Fruit fly (Drosophila melanogaster) whole organism, embryonic: ENCODE results near the gene Dad1.
A peak's percentile ranks its signal among the peaks of the same experiment; 100 is the strongest.

Experiments
- Asciz ChIP-seq: fragments of 200-800 bp; sonication (Bioruptor generic); optimal IDR thresholded peaks from 2 replicates; lab custom pipeline; 2017; ENCODE audit warnings: missing biosample characterization, mild to moderate bottlenecking, missing genetic modification characterization, missing genetic modification reagents
- B-H2 ChIP-seq: fragments of 200-800 bp; sonication (Bioruptor generic); optimal IDR thresholded peaks from 2 replicates; lab custom pipeline; 2018; ENCODE audit warnings: missing biosample characterization, mild to moderate bottlenecking, missing genetic modification characterization
- Bgb ChIP-seq: fragments of 200-800 bp; sonication (Bioruptor generic); IDR thresholded peaks from 2 replicates; pipeline ENCODE4 v1.3.6; 2022; ENCODE audit warnings: missing biosample characterization, missing genetic modification characterization; ENCODE audit not compliant: partially characterized antibody
- Blimp-1 ChIP-seq: fragments of 200-800 bp; sonication (Bioruptor generic); optimal IDR thresholded peaks from 3 replicates; lab custom pipeline; 2018; ENCODE audit warnings: missing biosample characterization, missing genetic modification characterization, mild to moderate bottlenecking, moderate library complexity, missing genetic modification reagents
- C15 ChIP-seq: fragments of 200-800 bp; sonication (Bioruptor generic); IDR thresholded peaks from 3 replicates; pipeline ENCODE4 v1.3.6; 2022; ENCODE audit warnings: missing biosample characterization, missing genetic modification characterization
- CG11085 ChIP-seq: fragments of 200-800 bp; sonication (Bioruptor generic); IDR thresholded peaks from 2 replicates; pipeline ENCODE4 v1.3.6; 2022; ENCODE audit warnings: missing biosample characterization, missing genetic modification characterization
- CG13624 ChIP-seq: fragments of 200-800 bp; sonication (Bioruptor generic); optimal IDR thresholded peaks from 2 replicates; lab custom pipeline; 2016; ENCODE audit warnings: missing biosample characterization, missing genetic modification characterization
- CG17385 ChIP-seq: fragments of 200-800 bp; sonication (Bioruptor generic); optimal IDR thresholded peaks from 3 replicates; lab custom pipeline; 2018; ENCODE audit warnings: missing biosample characterization, mild to moderate bottlenecking, missing genetic modification characterization
- CG18011 ChIP-seq: fragments of 200-800 bp; sonication (Bioruptor generic); optimal IDR thresholded peaks from 2 replicates; lab custom pipeline; 2017; ENCODE audit warnings: missing biosample characterization, missing genetic modification characterization, mild to moderate bottlenecking, moderate library complexity, missing genotype
- CG2129 ChIP-seq: fragments of 200-800 bp; sonication (Bioruptor generic); IDR thresholded peaks from 2 replicates; pipeline ENCODE4 v1.3.6; 2022; ENCODE audit warnings: missing biosample characterization, missing genetic modification characterization; ENCODE audit not compliant: partially characterized antibody
- CG2199 ChIP-seq: fragments of 200-800 bp; sonication (Bioruptor generic); IDR thresholded peaks from 3 replicates; pipeline ENCODE4 v1.3.6; 2022; ENCODE audit warnings: missing biosample characterization, missing genetic modification characterization
- CG2889 ChIP-seq: fragments of 200-800 bp; sonication (Bioruptor generic); IDR thresholded peaks from 3 replicates; pipeline ENCODE4 v1.3.6; 2022; ENCODE audit warnings: missing biosample characterization, missing genetic modification characterization
- CG3407 ChIP-seq: fragments of 200-800 bp; sonication (Bioruptor generic); optimal IDR thresholded peaks from 2 replicates; lab custom pipeline; 2018; ENCODE audit warnings: missing biosample characterization, mild to moderate bottlenecking, missing genetic modification characterization
- CG4424 ChIP-seq: fragments of 200-800 bp; sonication (Bioruptor generic); optimal IDR thresholded peaks from 3 replicates; lab custom pipeline; 2016; ENCODE audit warnings: missing biosample characterization, missing genetic modification characterization
- CG7556 ChIP-seq: fragments of 200-800 bp; sonication (Bioruptor generic); optimal IDR thresholded peaks from 2 replicates; lab custom pipeline; 2017; ENCODE audit warnings: missing biosample characterization, mild to moderate bottlenecking, missing genetic modification characterization
- CG7839 ChIP-seq: fragments of 200-800 bp; sonication (Bioruptor generic); optimal IDR thresholded peaks from 3 replicates; lab custom pipeline; 2018; ENCODE audit warnings: missing biosample characterization, mild to moderate bottlenecking, missing genetic modification characterization, moderate library complexity
- Dip2 ChIP-seq: fragments of 200-800 bp; sonication (Bioruptor generic); IDR thresholded peaks from 2 replicates; pipeline ENCODE4 v1.3.6; 2022; ENCODE audit warnings: missing biosample characterization, missing genetic modification characterization
- Dip3 ChIP-seq: fragments of 200-800 bp; sonication (Bioruptor generic); optimal IDR thresholded peaks from 3 replicates; lab custom pipeline; 2016; ENCODE audit warnings: missing biosample characterization, missing genetic modification characterization
- Dll ChIP-seq: fragments of 200-800 bp; sonication (Bioruptor generic); IDR thresholded peaks from 4 replicates; pipeline ENCODE4 v1.3.6; 2022; ENCODE audit warnings: missing biosample characterization, missing genetic modification characterization; ENCODE audit not compliant: partially characterized antibody
- Dp ChIP-seq: fragments of 200-800 bp; sonication (Bioruptor generic); optimal IDR thresholded peaks from 2 replicates; lab custom pipeline; 2018; ENCODE audit warnings: missing biosample characterization, mild to moderate bottlenecking, missing genetic modification characterization, moderate library complexity
- E2f2 ChIP-seq: fragments of 200-800 bp; sonication (Bioruptor generic); IDR thresholded peaks from 2 replicates; pipeline ENCODE4 v1.3.6; 2022; ENCODE audit warnings: missing biosample characterization, missing genetic modification characterization
- Hey ChIP-seq: fragments of 200-800 bp; sonication (Bioruptor generic); optimal IDR thresholded peaks from 3 replicates; lab custom pipeline; 2018; ENCODE audit warnings: missing biosample characterization, mild to moderate bottlenecking, missing genetic modification characterization
- Hmr ChIP-seq: fragments of 200-800 bp; sonication (Bioruptor generic); optimal IDR thresholded peaks from 3 replicates; lab custom pipeline; 2017; ENCODE audit warnings: mild to moderate bottlenecking, missing biosample characterization, missing genetic modification reagents, missing genetic modification characterization
- Hsf ChIP-seq: fragments of 200-800 bp; sonication (Bioruptor generic); optimal IDR thresholded peaks from 3 replicates; lab custom pipeline; 2016; ENCODE audit warnings: missing biosample characterization, missing genetic modification characterization
- Mrtf ChIP-seq: fragments of 200-800 bp; sonication (Bioruptor generic); IDR thresholded peaks from 3 replicates; pipeline ENCODE4 v1.3.6; 2022; ENCODE audit warnings: missing biosample characterization, missing genetic modification characterization
- Myb ChIP-seq: fragments of 200-800 bp; sonication (Bioruptor generic); optimal IDR thresholded peaks from 2 replicates; lab custom pipeline; 2016; ENCODE audit warnings: missing biosample characterization, missing genetic modification characterization
- Opbp ChIP-seq: fragments of 200-800 bp; sonication (Bioruptor generic); IDR thresholded peaks from 3 replicates; pipeline ENCODE4 v1.3.6; 2022; ENCODE audit warnings: missing biosample characterization, missing genetic modification characterization; ENCODE audit not compliant: partially characterized antibody
- Poxn ChIP-seq: fragments of 200-800 bp; sonication (Bioruptor generic); IDR thresholded peaks from 2 replicates; pipeline ENCODE4 v1.3.6; 2022; ENCODE audit warnings: missing biosample characterization, missing genetic modification characterization
- Ravus ChIP-seq: fragments of 200-800 bp; sonication (Bioruptor generic); IDR thresholded peaks from 2 replicates; pipeline ENCODE4 v1.3.6; 2022; ENCODE audit warnings: missing biosample characterization, missing genetic modification characterization
- Scr ChIP-seq: fragments of 200-800 bp; sonication (Bioruptor generic); IDR thresholded peaks from 2 replicates; pipeline ENCODE4 v1.3.6; 2022; ENCODE audit warnings: missing biosample characterization, missing genetic modification characterization; ENCODE audit not compliant: partially characterized antibody
- Sry-δ ChIP-seq: fragments of 200-800 bp; sonication (Bioruptor generic); optimal IDR thresholded peaks from 2 replicates; lab custom pipeline; 2016; ENCODE audit warnings: missing biosample characterization, missing genetic modification characterization
- chinmo ChIP-seq: fragments of 200-800 bp; sonication (Bioruptor generic); IDR thresholded peaks from 4 replicates; pipeline ENCODE4 v1.3.6; 2022; ENCODE audit warnings: missing biosample characterization, missing genetic modification characterization; ENCODE audit not compliant: partially characterized antibody
- en ChIP-seq: fragments of 200-800 bp; sonication (Bioruptor generic); optimal IDR thresholded peaks from 2 replicates; lab custom pipeline; 2016; ENCODE audit warnings: missing biosample characterization, missing genetic modification characterization
- fru ChIP-seq: fragments of >200 bp; optimal IDR thresholded peaks from 2 replicates; lab custom pipeline; 2017
- gce ChIP-seq: fragments of 200-800 bp; sonication (Bioruptor generic); IDR thresholded peaks from 3 replicates; pipeline ENCODE4 v1.3.6; 2022; ENCODE audit warnings: missing biosample characterization, missing genetic modification characterization
- gfzf ChIP-seq: fragments of 200-800 bp; sonication (Bioruptor generic); optimal IDR thresholded peaks from 2 replicates; lab custom pipeline; 2016; ENCODE audit warnings: missing biosample characterization, mild to moderate bottlenecking, missing genetic modification characterization, moderate library complexity
- grn ChIP-seq: fragments of 200-800 bp; sonication (Bioruptor generic); optimal IDR thresholded peaks from 3 replicates; lab custom pipeline; 2017; ENCODE audit warnings: missing biosample characterization, missing genetic modification characterization
- h ChIP-seq: fragments of >200 bp; optimal IDR thresholded peaks from 2 replicates; lab custom pipeline; 2017
- inv ChIP-seq: fragments of 200-800 bp; sonication (Bioruptor generic); IDR thresholded peaks from 2 replicates; pipeline ENCODE4 v1.3.6; 2022; ENCODE audit warnings: missing biosample characterization, missing genetic modification characterization; ENCODE audit not compliant: partially characterized antibody
- knrl ChIP-seq: fragments of 200-800 bp; sonication (Bioruptor generic); IDR thresholded peaks from 3 replicates; pipeline ENCODE4 v1.3.6; 2022; ENCODE audit warnings: missing biosample characterization, missing genetic modification characterization; ENCODE audit not compliant: partially characterized antibody
- lmd ChIP-seq: fragments of 200-800 bp; sonication (Bioruptor generic); IDR thresholded peaks from 2 replicates; pipeline ENCODE4 v1.3.6; 2022; ENCODE audit warnings: missing biosample characterization, missing genetic modification characterization
- luna ChIP-seq: fragments of 200-800 bp; sonication (Bioruptor generic); optimal IDR thresholded peaks from 2 replicates; lab custom pipeline; 2016; ENCODE audit warnings: missing biosample characterization, missing genetic modification characterization
- nau ChIP-seq: fragments of 200-800 bp; sonication (Bioruptor generic); optimal IDR thresholded peaks from 3 replicates; lab custom pipeline; 2017; ENCODE audit warnings: missing biosample characterization, mild to moderate bottlenecking, missing genetic modification characterization, missing genetic modification reagents
- nerfin-2 ChIP-seq: fragments of 200-800 bp; sonication (Bioruptor generic); IDR thresholded peaks from 2 replicates; pipeline ENCODE4 v1.3.6; 2022; ENCODE audit warnings: missing biosample characterization, missing genetic modification characterization; ENCODE audit not compliant: partially characterized antibody
- repo ChIP-seq: fragments of 200-800 bp; sonication (Bioruptor generic); optimal IDR thresholded peaks from 2 replicates; lab custom pipeline; 2016; ENCODE audit warnings: missing biosample characterization, missing genetic modification characterization
- sens ChIP-seq: fragments of 200-800 bp; sonication (Bioruptor generic); peaks from one replicate; lab custom pipeline; 2016; ENCODE audit warnings: missing biosample characterization, missing genetic modification characterization
- sob ChIP-seq: fragments of 200-800 bp; sonication (Bioruptor generic); IDR thresholded peaks from 2 replicates; pipeline ENCODE4 v1.3.6; 2022; ENCODE audit warnings: missing biosample characterization, missing genetic modification characterization
- sr ChIP-seq: fragments of 200-800 bp; sonication (Bioruptor generic); IDR thresholded peaks from 3 replicates; pipeline ENCODE4 v1.3.6; 2022; ENCODE audit warnings: missing biosample characterization, missing genetic modification characterization
- unpg ChIP-seq: fragments of 200-800 bp; sonication (Bioruptor generic); optimal IDR thresholded peaks from 3 replicates; lab custom pipeline; 2018; ENCODE audit warnings: missing biosample characterization, mild to moderate bottlenecking, missing genetic modification characterization, moderate library complexity

The Dad1 gene

DNA sequence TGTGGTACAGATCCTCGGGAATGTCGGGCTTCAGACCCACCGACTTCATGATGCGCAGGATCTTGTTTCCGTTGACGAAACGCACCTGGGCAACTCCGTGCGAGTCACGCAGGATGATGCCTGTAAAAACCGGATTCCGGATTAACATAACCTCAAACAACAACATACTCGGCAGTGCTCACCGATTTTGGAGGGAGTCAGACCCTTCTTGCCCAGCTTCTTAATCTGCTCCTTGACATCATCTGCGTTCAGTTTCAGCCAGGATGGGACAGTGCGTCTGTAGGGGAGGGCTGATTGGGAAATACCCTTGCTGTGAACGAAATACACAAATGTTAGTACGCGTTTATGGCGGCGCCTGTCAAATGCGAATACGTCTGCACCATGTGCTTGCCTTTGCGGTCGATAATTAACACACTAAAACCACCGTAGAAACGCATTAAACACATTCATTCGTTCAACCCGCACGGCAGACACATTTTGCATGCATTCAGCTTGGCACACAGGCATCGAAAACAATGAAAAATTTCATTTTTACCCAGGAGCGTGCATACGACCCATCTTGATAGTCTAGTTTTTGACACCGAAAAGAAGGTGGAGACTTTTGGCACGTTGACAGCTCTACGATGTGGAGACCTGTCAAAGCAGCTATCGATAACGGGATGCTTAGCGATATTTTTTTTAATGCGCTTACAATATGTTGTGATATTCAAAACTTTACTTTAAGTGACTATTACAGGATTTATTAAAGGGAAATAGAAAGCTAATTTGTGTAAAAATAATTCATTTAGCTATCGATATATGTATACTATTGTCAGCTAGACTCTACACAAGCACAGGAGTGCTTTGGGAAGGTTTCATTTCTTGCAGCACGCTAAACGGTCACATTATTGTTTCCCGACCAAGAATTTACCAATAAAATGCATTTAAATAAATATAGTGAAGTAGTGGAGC, 19.7 kb downstream of the Dad1 start, which contains the start of the genes RpS13 and CSN8 (continued):
- TF ChIP-seq repo (GFP tag; lab: Kevin White, UChicago) (no peak), Mrtf (no peak), knrl (GFP tag; lab: Robert Waterston, UW) (peak; percentile 95), Hey (no peak), Myb (GFP tag; lab: Kevin White, UChicago) (peak; percentile 29), chinmo (GFP tag; lab: Robert Waterston, UW) (peak; percentile 69; the same call in 2 of the 4 replicates), Dll (peak; percentile 97), Dip2 (GFP tag; lab: Robert Waterston, UW) (no peak), Blimp-1 (no peak), nerfin-2 (GFP tag; lab: Robert Waterston, UW) (peak; percentile 80), unpg (peak; percentile 27), CG7839 (tag; lab: Kevin White, UChicago) (peak; percentile 10), CG3407 (no peak), C15 (GFP tag; lab: Robert Waterston, UW) (no peak), Bgb (GFP tag; lab: Robert Waterston, UW) (peak; percentile 90), lmd (GFP tag; lab: Robert Waterston, UW) (no peak), Hmr (GFP tag; lab: Kevin White, UChicago) (peak; percentile 56), E2f2 (GFP tag; lab: Robert Waterston, UW) (peak; percentile 39), CG11085 (GFP tag; lab: Robert Waterston, UW) (no peak), Dip3 (GFP tag; lab: Kevin White, UChicago) (peak; percentile 7), CG2129 (peak; percentile 91), CG2889 (GFP tag; lab: Robert Waterston, UW) (no peak), h (lab: Kevin White, UChicago) (no peak), CG17385 (peak; percentile 29), grn (GFP tag; lab: Kevin White, UChicago) (peak; percentile 26), Opbp (GFP tag; lab: Robert Waterston, UW) (peak; percentile 87), sob (GFP tag; lab: Robert Waterston, UW) (peak; percentile 54; the same call in 1 of the 2 replicates), CG13624 (GFP tag; lab: Kevin White, UChicago) (no peak), CG18011 (GFP tag; lab: Kevin White, UChicago) (peak; percentile 94), Sry-δ (GFP tag; lab: Kevin White, UChicago) (peak; percentile 88), Asciz (GFP tag; lab: Kevin White, UChicago) (peak; percentile 37), inv (GFP tag; lab: Robert Waterston, UW) (peak; percentile 88), CG7556 (GFP tag; lab: Kevin White, UChicago) (no peak), B-H2 (GFP tag; lab: Kevin White, UChicago) (peak; percentile 14), CG2199 (no peak), CG4424 (no peak), Hsf (GFP tag; lab: Kevin White, UChicago) (peak; percentile 39), sr (GFP tag; lab: Robert Waterston, UW) (no peak), gce (GFP tag; lab: Robert Waterston, UW) (no peak), Ravus (GFP tag; lab: Robert Waterston, UW) (no peak), Scr (peak; percentile 98), gfzf (GFP tag; lab: Kevin White, UChicago) (peak; percentile 85), nau (peak; percentile 16), luna (GFP tag; lab: Kevin White, UChicago) (no peak), en (GFP tag; lab: Kevin White, UChicago) (no peak), sens (GFP tag; lab: Kevin White, UChicago) (peak; percentile 82), Poxn (GFP tag; lab: Robert Waterston, UW) (no peak), fru (lab: Kevin White, UChicago) (no peak), Dp (peak; percentile 34)
